Fruit fly (Drosophila melanogaster) Kc167 (cell line): ENCODE results near the gene CG18180.

Experiments
- Myc ChIP-seq: fragments of >200 bp; optimal IDR thresholded peaks from 2 replicates; lab custom pipeline; 2017; ENCODE audit warnings: missing external identifiers
- Sin3A ChIP-seq: fragments of >200 bp; optimal IDR thresholded peaks from 2 replicates; lab custom pipeline; 2018; ENCODE audit warnings: missing external identifiers
- h ChIP-seq: fragments of >200 bp; optimal IDR thresholded peaks from 3 replicates; lab custom pipeline; 2018; ENCODE audit warnings: missing external identifiers
- insv ChIP-seq: fragments of >200 bp; optimal IDR thresholded peaks from 3 replicates; lab custom pipeline; 2018; ENCODE audit warnings: missing external identifiers
- psq ChIP-seq: fragments of >200 bp; optimal IDR thresholded peaks from 2 replicates; lab custom pipeline; 2017; ENCODE audit warnings: missing external identifiers
- ttk ChIP-seq: sonication (Bioruptor generic); optimal IDR thresholded peaks from 2 replicates; lab custom pipeline; 2017; ENCODE audit warnings: missing external identifiers

- TF ChIP-seq Myc (lab: Kevin White, UChicago) = no peak
- no peak for TF ChIP-seq psq (lab: Kevin White, UChicago)
- TF ChIP-seq insv = no peak
- no peak for TF ChIP-seq h (lab: Kevin White, UChicago)
- TF ChIP-seq ttk (lab: Kevin White, UChicago) = no peak
- no peak for TF ChIP-seq Sin3A (lab: Kevin White, UChicago)
Measured at dm6 chr3L:9689809-9690208, 49.0 kb downstream of the CG18180 start.
